Worm (Caenorhabditis elegans) whole organism, mixed stage, embryonic: ENCODE measurements around the gene pfd-4.

Experiments used
- cnd-1 ChIP-seq: fragments of 200-800 bp; sonication (Bioruptor generic); optimal IDR thresholded peaks from 2 replicates; lab custom pipeline; 2018; ENCODE audit warnings: mild to moderate bottlenecking, missing genetic modification characterization, missing compliant biosample characterization
- elt-1 ChIP-seq: sonication (generic microtip); optimal IDR thresholded peaks from 2 replicates; lab custom pipeline; 2017; ENCODE audit warnings: missing genetic modification characterization, mild to moderate bottlenecking, missing compliant biosample characterization, antibody characterized with exemption, moderate library complexity, borderline replicate concordance; ENCODE audit not compliant: insufficient read depth
- mls-2 ChIP-seq: sonication (generic microtip); optimal IDR thresholded peaks from 2 replicates; lab custom pipeline; 2016; ENCODE audit warnings: mild to moderate bottlenecking, missing genetic modification characterization, moderate library complexity, missing compliant biosample characterization
- nhr-76 ChIP-seq: sonication (generic microtip); optimal IDR thresholded peaks from 2 replicates; lab custom pipeline; 2017; ENCODE audit warnings: missing biosample characterization, missing genetic modification characterization
- pha-4 ChIP-seq: fragments of 150-350 bp; optimal IDR thresholded peaks from 2 replicates; lab custom pipeline; 2018; ENCODE audit warnings: missing biosample characterization, missing genetic modification reagents, missing genetic modification characterization
- ztf-11 ChIP-seq: fragments of 150-350 bp; optimal IDR thresholded peaks from 2 replicates; lab custom pipeline; 2014; ENCODE audit warnings: missing biosample characterization, missing genetic modification characterization

DNA sequence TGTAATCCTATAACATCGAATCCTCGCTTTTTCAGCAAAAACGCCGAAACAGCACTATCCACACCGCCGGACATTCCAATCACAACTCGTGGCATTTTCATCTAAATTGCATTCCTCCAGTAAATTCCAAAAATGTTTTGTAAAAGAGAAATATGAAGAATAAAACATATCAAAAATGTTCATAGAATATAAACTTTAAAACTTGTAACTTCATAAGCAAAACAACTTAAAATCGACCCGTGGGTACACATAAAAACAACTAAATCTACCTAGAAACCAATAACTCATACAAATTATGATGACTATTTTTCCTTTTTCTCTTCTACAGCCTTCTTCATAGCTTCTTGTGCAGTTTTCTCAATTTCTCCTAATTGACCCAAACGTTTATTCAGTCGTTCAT, 18.2 kb upstream of the pfd-4 start, which contains the start of gene mttu-1:
- TF ChIP-seq mls-2 (tag; lab: Kevin White, UChicago) (no peak), cnd-1 (tag; lab: Kevin White, UChicago) (no peak), elt-1 (tag; lab: Kevin White, UChicago) (no peak), ztf-11 (tag; lab: Kevin White, UChicago) (no peak), pha-4 (tag; lab: Kevin White, UChicago) (no peak), nhr-76 (tag; lab: Kevin White, UChicago) (no peak)
